Worm (Caenorhabditis elegans): Measurements from ENCODE around the gene F43D2.3.

F43D2.3 gene

ce11 chrV:14597681-14598184 lies 34.0 kb upstream of the F43D2.3 start, which contains the start of gene R11H6.2:
TSS of gene R11H6.2 (plus strand) at chrV:14598006.
- TF ChIP-seq mcd-1 (GFP tag; IDR thresholded peaks at IDR 0.05) (peak; percentile 68), gei-17 (GFP tag; optimal IDR thresholded peaks at IDR 0.05) (no peak), attf-5 (GFP tag; optimal IDR thresholded peaks at IDR 0.05) (peak; percentile 44), dox-1 (GFP tag; IDR thresholded peaks at IDR 0.05) (no peak), F22D6.2 (tag; optimal IDR thresholded peaks at IDR 0.05) (no peak), nhr-27 (tag; optimal IDR thresholded peaks at IDR 0.05) (no peak), let-526 (GFP tag; IDR thresholded peaks at IDR 0.05) (no peak), cebp-1 (GFP tag; IDR thresholded peaks at IDR 0.05) (no peak), cebp-1 (tag; optimal IDR thresholded peaks at IDR 0.05) (peak; percentile 19), zim-3 (tag; optimal IDR thresholded peaks at IDR 0.05) (no peak), rcor-1 (GFP tag; IDR thresholded peaks at IDR 0.05) (no peak), F57C9.4 (tag; optimal IDR thresholded peaks at IDR 0.05) (no peak), somi-1 (GFP tag; optimal IDR thresholded peaks at IDR 0.05) (no peak), ceh-27 (GFP tag; optimal IDR thresholded peaks at IDR 0.05) (no peak), pha-4 (tag; optimal IDR thresholded peaks at IDR 0.05) (no peak), mxl-1 (tag; optimal IDR thresholded peaks at IDR 0.05) (no peak), ZK185.1 (tag; optimal IDR thresholded peaks at IDR 0.05; ENCODE audit: poor library complexity, severe bottlenecking) (no peak)

- no peak for TF ChIP-seq hlh-26 (GFP tag; conservative IDR thresholded peaks at IDR 0.05)
These were observed 31.7 kb upstream of the F43D2.3 start, which contains the start of gene glb-22 for ce11 chrV:14599972-14600371. TSS of gene glb-22 (plus strand) at chrV:14600272.

ce11 chrV:14603755-14604154 lies 27.9 kb upstream of the F43D2.3 start:
- TF ChIP-seq hmg-20 (GFP tag; IDR thresholded peaks at IDR 0.05) (no peak), lin-26 (GFP tag; IDR thresholded peaks at IDR 0.05) (no peak), madf-8 (GFP tag; conservative IDR thresholded peaks at IDR 0.05) (no peak), ceh-40 (GFP tag; IDR thresholded peaks at IDR 0.05) (no peak), ceh-79 (tag; optimal IDR thresholded peaks at IDR 0.05) (no peak), C17E4.6 (GFP tag; IDR thresholded peaks at IDR 0.05) (no peak), madf-3 (GFP tag; IDR thresholded peaks at IDR 0.05) (no peak), ztf-25 (GFP tag; IDR thresholded peaks at IDR 0.05) (no peak), hmg-1.2 (GFP tag; IDR thresholded peaks at IDR 0.05) (no peak), akir-1 (GFP tag; optimal IDR thresholded peaks at IDR 0.05) (no peak), ztf-18 (tag; optimal IDR thresholded peaks at IDR 0.05) (no peak)

- TF ChIP-seq sea-2 (GFP tag; IDR thresholded peaks at IDR 0.05), result no peak
- TF ChIP-seq hmg-1.2 (GFP tag; IDR thresholded peaks at IDR 0.05), result no peak
- no peak for TF ChIP-seq lsy-27 (tag; optimal IDR thresholded peaks at IDR 0.05; ENCODE audit: borderline replicate concordance, insufficient read depth)
- no peak for TF ChIP-seq ceh-27 (GFP tag; optimal IDR thresholded peaks at IDR 0.05)
- TF ChIP-seq bed-1 (GFP tag; IDR thresholded peaks at IDR 0.05), result no peak
- no peak for TF ChIP-seq nfyb-1 (GFP tag; IDR thresholded peaks at IDR 0.05)
- no peak for TF ChIP-seq B0261.1 (tag; optimal IDR thresholded peaks at IDR 0.05)
- no peak for TF ChIP-seq dpff-1 (tag; optimal IDR thresholded peaks at IDR 0.05)
- no peak for TF ChIP-seq lag-1 (GFP tag; IDR thresholded peaks at IDR 0.05)
- TF ChIP-seq dpl-1 (GFP tag; optimal IDR thresholded peaks at IDR 0.05), result no peak
- no peak for TF ChIP-seq repo-1 (tag; optimal IDR thresholded peaks at IDR 0.05)
- TF ChIP-seq Y53F4B.3 (GFP tag; IDR thresholded peaks at IDR 0.05), result no peak
- TF ChIP-seq egl-18 (GFP tag; IDR thresholded peaks at IDR 0.05), result no peak
- no peak for TF ChIP-seq fkh-3 (tag; optimal IDR thresholded peaks at IDR 0.05)
These were observed 22.0 kb upstream of the F43D2.3 start, which contains the start of gene R11H6.4 for ce11 chrV:14609643-14610042. TSS of gene R11H6.4 (plus strand) at chrV:14609943.
